Fruit fly (Drosophila melanogaster) whole organism, prepupa: ENCODE data around the gene CG33337.

Source experiments
- CG11902 ChIP-seq: fragments of 200-800 bp; sonication (Bioruptor generic); optimal IDR thresholded peaks from 3 replicates; lab custom pipeline; 2016; ENCODE audit warnings: missing biosample characterization, missing genetic modification characterization
- CG8319 ChIP-seq: fragments of 200-800 bp; sonication (Bioruptor generic); optimal IDR thresholded peaks from 3 replicates; lab custom pipeline; 2016; ENCODE audit warnings: missing biosample characterization, missing genetic modification characterization
- Eip75B ChIP-seq: fragments of 200-800 bp; sonication (Bioruptor generic); optimal IDR thresholded peaks from 3 replicates; lab custom pipeline; 2016; ENCODE audit warnings: missing biosample characterization, missing genetic modification characterization
- Met ChIP-seq: fragments of 200-800 bp; sonication (Bioruptor generic); optimal IDR thresholded peaks from 3 replicates; lab custom pipeline; 2016; ENCODE audit warnings: missing biosample characterization, missing genetic modification characterization
- Sox102F ChIP-seq: fragments of 200-800 bp; sonication (Bioruptor generic); optimal IDR thresholded peaks from 2 replicates; lab custom pipeline; 2016; ENCODE audit warnings: missing biosample characterization, mild to moderate bottlenecking, missing genetic modification characterization

- TF ChIP-seq CG8319 (GFP tag; lab: Kevin White, UChicago) (no peak), Eip75B (GFP tag; lab: Kevin White, UChicago) (no peak), Met (no peak), Sox102F (GFP tag; lab: Kevin White, UChicago) (no peak), CG11902 (no peak)
Measured at dm6 chr3R:23557244-23557643, 35.3 kb downstream of the CG33337 start, which contains the start of gene beat-IV.
